Fruit fly (Drosophila melanogaster) S2 (cell line): ENCODE data around the gene CG17738.

ENCODE experiments used
- CG8478 ChIP-seq: fragments of >200 bp; optimal IDR thresholded peaks from 2 replicates; lab custom pipeline; 2018
- CTCF ChIP-seq, 2 experiments: fragments of >200 bp; optimal IDR thresholded peaks; 2 replicates each; lab custom pipeline; 2018

Gene CG17738

dm6 chr3R:12253887-12254286 is 16.8 kb upstream of the CG17738 start, which contains the start of gene CG3942:
CG3942 (plus strand) TSS chr3R:12254187.
- TF ChIP-seq CG8478 (lab: Kevin White, UChicago) (no peak), CTCF (optimal IDR thresholded peaks at IDR 0.05; lab: Kevin White, UChicago) (no peak)

DNA sequence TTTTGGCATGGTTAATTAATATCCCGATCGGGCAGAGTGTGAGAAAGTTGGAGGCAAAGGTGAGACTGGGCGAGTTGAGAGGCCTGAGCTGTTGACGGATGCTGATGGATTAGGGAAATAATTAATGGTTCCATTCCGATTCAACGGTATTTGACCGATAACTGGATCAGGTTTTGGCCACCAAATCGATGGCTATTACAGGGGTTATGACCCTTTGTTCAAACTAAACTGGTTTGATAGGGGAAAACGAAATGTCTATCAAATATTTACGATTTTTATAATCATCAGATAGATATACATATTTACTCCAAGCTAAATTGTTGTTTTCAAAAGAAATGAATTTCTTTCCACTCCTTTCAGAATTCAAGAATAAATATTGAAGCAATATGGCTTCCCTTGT is 12.3 kb upstream of the CG17738 start, which contains the start of the genes CG44037 and svp:
Gene CG44037 (plus strand): TSS at position 301 of the 400 bp plus-strand sequence.
Gene svp (plus strand): TSS at position 301 of the 400 bp plus-strand sequence.
- no peak for TF ChIP-seq CG8478 (lab: Kevin White, UChicago)
- TF ChIP-seq CTCF (optimal IDR thresholded peaks at IDR 0.05; lab: Kevin White, UChicago) = no peak

DNA sequence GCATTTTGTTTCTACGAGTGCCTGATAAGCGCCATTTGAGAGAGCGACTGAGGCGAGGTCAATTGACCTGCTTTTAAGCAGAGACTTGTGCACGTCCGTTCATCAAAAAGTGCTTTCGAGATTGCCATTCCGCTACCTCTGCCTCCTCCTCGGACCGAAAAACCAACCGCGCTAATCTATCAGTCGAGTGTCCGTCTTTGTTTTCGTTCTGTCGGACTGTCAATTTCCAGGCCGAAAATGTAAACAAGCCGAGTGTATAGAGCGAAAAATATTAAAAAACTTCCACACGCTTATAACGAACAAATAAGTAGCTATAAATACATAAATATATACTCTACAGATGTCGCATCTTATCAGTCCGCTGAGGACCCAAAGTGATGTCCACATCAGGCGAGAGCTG is 11.7 kb upstream of the CG17738 start:
- no peak for TF ChIP-seq CTCF (optimal IDR thresholded peaks at IDR 0.05; lab: Kevin White, UChicago)
- no peak for TF ChIP-seq CG8478 (lab: Kevin White, UChicago)

dm6 chr3R:12259819-12260218 is 10.9 kb upstream of the CG17738 start:
- TF ChIP-seq CG8478 (lab: Kevin White, UChicago) (no peak), CTCF (optimal IDR thresholded peaks at IDR 0.05; lab: Kevin White, UChicago) (no peak)

- no peak for TF ChIP-seq CG8478 (lab: Kevin White, UChicago)
- no peak for TF ChIP-seq CTCF (optimal IDR thresholded peaks at IDR 0.05; lab: Kevin White, UChicago)
Measured at dm6 chr3R:12260669-12261068, 10.0 kb upstream of the CG17738 start, which contains the start of gene CG44038. CG44038 (plus strand) TSS chr3R:12260969.

- TF ChIP-seq CTCF (optimal IDR thresholded peaks at IDR 0.05; lab: Kevin White, UChicago) (no peak), CG8478 (lab: Kevin White, UChicago) (no peak)
Measured at dm6 chr3R:12269889-12270403, 744 bp upstream of the CG17738 start.

dm6 chr3R:12272826-12273225 is 2.1 kb downstream of the CG17738 start, which contains the start of gene Sfp87B:
Sfp87B (plus strand) TSS chr3R:12273126.
- no peak for TF ChIP-seq CTCF (optimal IDR thresholded peaks at IDR 0.05; lab: Kevin White, UChicago)

DNA sequence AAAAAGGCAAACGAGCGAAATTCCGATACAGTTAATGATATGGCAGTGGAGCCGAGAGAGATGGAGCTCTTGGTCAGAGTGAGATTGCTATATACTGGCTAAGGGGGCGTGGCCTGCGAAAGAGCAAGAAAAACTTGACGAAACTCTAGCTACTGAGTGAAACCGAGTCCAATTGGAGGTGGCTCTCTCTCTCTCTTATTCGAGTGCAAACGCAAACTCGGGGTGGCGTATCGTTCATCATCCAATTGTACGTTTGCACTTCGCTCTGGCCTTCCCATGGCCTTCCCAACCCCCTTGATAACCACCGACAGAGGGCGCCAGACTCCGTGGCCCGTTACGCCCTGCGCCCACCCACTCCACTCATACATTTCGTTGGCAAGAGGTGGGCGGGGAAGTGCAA is 8.3 kb downstream of the CG17738 start:
- TF ChIP-seq CTCF (optimal IDR thresholded peaks at IDR 0.05; lab: Kevin White, UChicago) (peak; percentile 89 to 97), CG8478 (lab: Kevin White, UChicago) (peak; percentile 63)

dm6 chr3R:12280729-12281342 is 10.1 kb downstream of the CG17738 start:
- TF ChIP-seq CTCF (optimal IDR thresholded peaks at IDR 0.05; lab: Kevin White, UChicago) (peak; percentile 44 to 60), CG8478 (lab: Kevin White, UChicago) (no peak)

- TF ChIP-seq CTCF (optimal IDR thresholded peaks at IDR 0.05; lab: Kevin White, UChicago) = no peak
- no peak for TF ChIP-seq CG8478 (lab: Kevin White, UChicago)
Measured at dm6 chr3R:12285589-12285988, 14.9 kb downstream of the CG17738 start.

dm6 chr3R:12288580-12289299 is 18.1 kb downstream of the CG17738 start:
- no peak for TF ChIP-seq CTCF (optimal IDR thresholded peaks at IDR 0.05; lab: Kevin White, UChicago)
- no peak for TF ChIP-seq CG8478 (lab: Kevin White, UChicago)

- no peak for TF ChIP-seq CG8478 (lab: Kevin White, UChicago)
- TF ChIP-seq CTCF (optimal IDR thresholded peaks at IDR 0.05; lab: Kevin White, UChicago) = no peak
Measured at dm6 chr3R:12290466-12291237, 20.0 kb downstream of the CG17738 start.

- no peak for TF ChIP-seq CG8478 (lab: Kevin White, UChicago)
- TF ChIP-seq CTCF (optimal IDR thresholded peaks at IDR 0.05; lab: Kevin White, UChicago) = no peak
Measured at dm6 chr3R:12291872-12292271, 21.2 kb downstream of the CG17738 start.

DNA sequence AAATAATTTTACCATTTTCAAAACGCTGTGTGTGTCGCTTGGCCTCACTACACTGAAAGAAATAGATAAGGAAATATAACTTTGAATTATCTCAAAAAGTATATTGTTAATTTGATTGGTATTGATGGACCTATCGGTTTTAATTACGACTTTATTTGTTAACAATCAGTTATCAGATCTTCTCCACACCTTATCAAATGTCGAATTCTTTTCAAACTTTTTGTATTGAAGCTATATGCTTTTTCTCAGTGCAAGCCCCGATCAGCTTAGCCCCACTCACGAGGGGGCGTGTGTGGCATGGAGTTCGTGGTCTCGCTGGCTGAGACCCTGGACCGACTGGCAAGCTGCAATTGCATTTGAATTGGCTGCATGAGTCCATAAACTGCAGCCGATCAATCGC is 26.6 kb downstream of the CG17738 start:
- TF ChIP-seq CG8478 (lab: Kevin White, UChicago) (no peak), CTCF (optimal IDR thresholded peaks at IDR 0.05; lab: Kevin White, UChicago) (no peak)
